Fruit fly (Drosophila melanogaster): Measurements from ENCODE around the gene Cbp80.

Gene Cbp80

DNA sequence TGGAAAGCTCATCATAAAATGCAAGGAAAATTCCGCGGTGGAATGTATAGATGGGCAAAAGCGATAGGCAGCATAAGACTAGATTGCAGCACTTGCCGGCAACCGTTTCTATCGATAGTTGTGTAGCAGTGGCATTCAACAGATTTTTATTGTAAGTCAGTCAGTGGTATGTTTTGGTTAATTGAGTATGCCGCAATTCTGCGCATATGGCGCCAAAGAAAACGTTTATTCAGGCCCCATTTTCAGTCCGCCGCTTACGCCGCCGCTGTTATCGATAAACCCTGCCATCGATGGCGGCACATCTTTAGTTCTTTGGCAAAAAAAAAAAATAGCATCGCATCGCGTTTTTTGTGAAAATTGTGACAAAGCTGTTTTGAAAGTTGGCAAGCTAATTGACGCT lies at the start of gene Cbp80, which contains the start of gene Torsin:
Cbp80 (plus strand) TSS at position 265 of the 400 bp plus-strand sequence.
Torsin (minus strand) TSS at position 282 of the 400 bp plus-strand sequence.
- TF ChIP-seq Dll (optimal IDR thresholded peaks at IDR 0.05) (no peak), psq (optimal IDR thresholded peaks at IDR 0.05) (no peak), EcR (GFP tag; optimal IDR thresholded peaks at IDR 0.05) (no peak), usp (GFP tag; optimal IDR thresholded peaks at IDR 0.05) (no peak), pan (optimal IDR thresholded peaks at IDR 0.05) (no peak), CG8478 (optimal IDR thresholded peaks at IDR 0.05) (no peak)

DNA sequence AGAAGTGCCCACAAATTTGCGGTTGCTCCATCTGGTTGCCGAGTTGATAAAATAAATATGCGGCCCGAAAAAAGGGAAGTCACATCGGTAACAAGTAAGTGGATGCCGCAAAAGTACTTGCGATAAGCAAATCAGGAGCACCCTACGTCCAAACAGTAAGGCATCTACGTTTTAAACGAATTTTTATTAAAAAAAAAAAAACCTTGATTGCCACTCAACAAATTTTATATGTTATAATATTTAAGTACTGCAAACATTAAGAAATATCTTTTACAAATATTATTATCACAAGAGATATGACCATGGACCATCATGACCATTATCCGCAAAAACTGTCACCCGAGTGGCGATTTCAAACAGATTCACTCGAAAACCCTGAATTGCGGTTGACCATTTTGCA lies 45.7 kb upstream of the Cbp80 start:
- TF ChIP-seq psq (optimal IDR thresholded peaks at IDR 0.05) (no peak), pan (optimal IDR thresholded peaks at IDR 0.05) (no peak), Dll (optimal IDR thresholded peaks at IDR 0.05) (no peak), EcR (GFP tag; optimal IDR thresholded peaks at IDR 0.05) (no peak), usp (GFP tag; optimal IDR thresholded peaks at IDR 0.05) (no peak), CG8478 (optimal IDR thresholded peaks at IDR 0.05) (no peak)

DNA sequence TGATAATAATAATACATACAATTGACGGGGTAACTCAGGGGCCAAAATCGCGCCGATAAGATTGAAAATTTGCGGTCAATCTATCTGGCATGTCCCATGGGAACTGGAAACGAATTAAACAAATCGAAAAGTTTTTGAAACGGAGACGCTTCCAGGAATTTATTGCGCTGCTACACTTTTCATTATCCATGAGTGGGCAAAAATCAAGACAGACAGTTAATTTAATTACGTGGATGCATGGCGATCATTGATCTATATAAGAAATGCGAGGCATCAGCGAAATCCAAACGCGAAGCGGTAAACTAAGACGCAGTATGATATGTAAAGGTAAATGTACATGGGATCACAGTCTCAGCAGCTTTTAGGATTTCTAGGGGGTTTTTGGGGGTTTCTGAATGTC lies 45.3 kb upstream of the Cbp80 start:
- no peak for TF ChIP-seq CG8478 (optimal IDR thresholded peaks at IDR 0.05)

DNA sequence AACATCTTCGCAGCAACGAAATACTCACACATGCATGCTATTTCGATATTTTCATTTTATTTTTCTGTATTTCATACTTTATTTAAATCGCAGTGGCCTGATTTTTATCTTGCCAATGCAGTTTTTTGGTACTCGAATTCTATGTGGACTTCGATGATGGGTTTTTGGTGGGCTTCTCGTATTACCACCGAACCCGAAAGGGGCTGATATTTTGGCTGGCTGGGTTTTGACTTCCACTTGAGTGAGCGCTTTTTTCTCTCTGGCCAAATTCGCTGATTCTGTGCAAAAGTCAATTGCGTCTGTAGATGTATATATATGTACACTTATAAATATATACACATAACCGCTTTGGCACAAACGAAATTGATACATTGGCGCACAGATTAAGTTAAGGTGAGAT lies 44.5 kb upstream of the Cbp80 start:
- TF ChIP-seq CG8478 (optimal IDR thresholded peaks at IDR 0.05), result no peak
- no peak for TF ChIP-seq usp (GFP tag; optimal IDR thresholded peaks at IDR 0.05)
- no peak for TF ChIP-seq pan (optimal IDR thresholded peaks at IDR 0.05)
- TF ChIP-seq EcR (GFP tag; optimal IDR thresholded peaks at IDR 0.05), result no peak
- no peak for TF ChIP-seq Dll (optimal IDR thresholded peaks at IDR 0.05)
- no peak for TF ChIP-seq psq (optimal IDR thresholded peaks at IDR 0.05)

DNA sequence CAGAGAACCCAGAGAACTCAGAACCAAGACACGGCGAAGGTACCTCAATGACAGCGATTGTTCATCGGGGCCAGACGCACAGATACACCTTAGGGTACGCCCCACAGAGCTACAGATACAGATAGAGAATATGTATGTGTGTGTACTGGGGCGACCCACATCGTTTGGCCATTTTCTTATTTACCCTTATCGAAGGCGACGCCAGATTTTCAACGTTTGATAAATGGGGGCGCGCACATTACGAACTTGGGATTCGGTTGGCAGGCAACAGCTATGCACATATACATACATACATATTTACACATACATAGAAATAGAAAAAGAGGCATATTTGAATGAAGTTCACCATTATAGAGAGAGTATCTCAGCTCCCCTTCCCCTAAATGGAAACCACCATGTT lies 43.4 kb upstream of the Cbp80 start:
- no peak for TF ChIP-seq CG8478 (optimal IDR thresholded peaks at IDR 0.05)
- TF ChIP-seq EcR (GFP tag; optimal IDR thresholded peaks at IDR 0.05), result no peak

DNA sequence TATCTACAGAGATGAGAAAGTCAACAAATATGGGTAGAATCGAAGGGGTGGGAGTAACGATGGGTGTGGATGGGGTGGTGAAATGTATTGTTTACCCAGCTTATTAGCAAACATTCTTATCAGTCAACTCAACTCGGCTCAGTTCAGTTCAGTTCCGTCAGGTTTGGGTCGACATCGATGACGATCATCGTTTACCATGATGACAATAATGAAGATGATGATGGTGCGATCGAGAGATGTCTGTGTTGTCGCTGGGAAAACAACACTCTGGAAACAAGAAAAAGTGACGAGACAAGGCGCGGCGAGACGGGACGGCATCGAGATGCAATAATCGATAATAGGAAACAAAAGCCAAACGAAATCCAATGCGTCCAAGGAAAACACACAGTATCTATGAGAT lies 40.1 kb upstream of the Cbp80 start:
- no peak for TF ChIP-seq pan (optimal IDR thresholded peaks at IDR 0.05)
- no peak for TF ChIP-seq EcR (GFP tag; optimal IDR thresholded peaks at IDR 0.05)
- no peak for TF ChIP-seq usp (GFP tag; optimal IDR thresholded peaks at IDR 0.05)
- TF ChIP-seq CG8478 (optimal IDR thresholded peaks at IDR 0.05), result no peak
- no peak for TF ChIP-seq psq (optimal IDR thresholded peaks at IDR 0.05)
- TF ChIP-seq Dll (optimal IDR thresholded peaks at IDR 0.05), result no peak

DNA sequence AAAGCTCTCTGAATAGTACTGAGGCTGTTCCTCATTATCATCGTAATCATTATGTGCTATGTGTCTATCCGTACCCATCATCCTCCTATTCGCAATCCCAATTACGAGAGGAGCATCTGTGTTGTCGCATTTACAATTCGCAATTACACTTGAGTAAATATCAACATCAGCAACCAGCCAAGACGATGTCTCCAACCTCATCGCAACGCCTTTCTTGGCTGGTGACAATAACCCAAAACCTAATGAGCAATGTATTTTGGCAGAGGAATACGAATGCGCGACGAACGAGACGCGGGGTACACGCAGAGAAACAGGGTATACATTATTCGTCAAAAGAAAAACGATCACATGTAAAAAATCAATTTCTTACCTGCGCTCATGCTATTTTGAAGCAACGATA lies 39.3 kb upstream of the Cbp80 start:
- no peak for TF ChIP-seq EcR (GFP tag; optimal IDR thresholded peaks at IDR 0.05)
- TF ChIP-seq Dll (optimal IDR thresholded peaks at IDR 0.05), result no peak
- no peak for TF ChIP-seq psq (optimal IDR thresholded peaks at IDR 0.05)
- TF ChIP-seq pan (optimal IDR thresholded peaks at IDR 0.05), result no peak
- TF ChIP-seq CG8478 (optimal IDR thresholded peaks at IDR 0.05), result no peak
- TF ChIP-seq usp (GFP tag; optimal IDR thresholded peaks at IDR 0.05), result no peak

DNA sequence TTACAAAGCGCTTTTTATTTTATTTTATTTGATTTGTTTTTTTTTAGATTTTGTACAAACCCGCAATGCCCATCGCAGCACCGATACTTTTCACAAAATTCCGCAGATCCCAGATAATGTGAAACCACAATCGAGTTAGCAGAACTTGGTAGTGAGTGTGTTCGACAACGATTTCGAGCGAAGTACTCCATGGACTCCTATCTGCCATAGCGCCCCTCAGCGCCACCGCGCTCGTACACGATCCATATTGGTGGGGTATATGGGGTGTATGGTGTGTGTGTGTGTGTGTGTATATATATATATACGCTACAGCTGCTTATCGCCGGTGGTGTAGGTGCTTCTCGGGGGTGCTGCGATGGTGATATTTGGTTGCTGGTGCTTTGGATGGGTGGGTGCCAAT lies 37.4 kb upstream of the Cbp80 start:
- no peak for TF ChIP-seq EcR (GFP tag; optimal IDR thresholded peaks at IDR 0.05)
- TF ChIP-seq CG8478 (optimal IDR thresholded peaks at IDR 0.05), result no peak
- TF ChIP-seq usp (GFP tag; optimal IDR thresholded peaks at IDR 0.05), result no peak
- TF ChIP-seq pan (optimal IDR thresholded peaks at IDR 0.05), result no peak
- no peak for TF ChIP-seq psq (optimal IDR thresholded peaks at IDR 0.05)
- TF ChIP-seq Dll (optimal IDR thresholded peaks at IDR 0.05), result no peak

DNA sequence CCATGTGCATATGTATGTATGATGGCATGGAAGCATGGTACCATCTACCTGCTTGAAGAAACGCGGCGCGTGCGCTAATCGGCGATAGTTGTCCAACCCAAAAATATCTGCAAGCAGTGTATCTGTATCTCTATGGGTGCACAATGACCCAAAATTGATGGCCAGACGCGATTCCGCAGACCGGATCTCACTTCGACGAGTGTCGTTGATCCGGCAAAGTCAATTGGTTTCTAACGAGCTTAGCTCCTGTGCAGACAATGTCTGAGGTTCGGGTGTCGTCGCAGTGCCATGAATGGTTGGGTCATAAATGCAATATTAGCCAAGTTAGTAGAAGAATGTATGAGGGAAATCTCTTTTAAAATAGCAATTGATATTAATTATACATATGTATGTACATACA lies 36.2 kb upstream of the Cbp80 start:
- TF ChIP-seq pan (optimal IDR thresholded peaks at IDR 0.05), result no peak
- no peak for TF ChIP-seq usp (GFP tag; optimal IDR thresholded peaks at IDR 0.05)
- no peak for TF ChIP-seq CG8478 (optimal IDR thresholded peaks at IDR 0.05)
- no peak for TF ChIP-seq Dll (optimal IDR thresholded peaks at IDR 0.05)
- TF ChIP-seq psq (optimal IDR thresholded peaks at IDR 0.05), result no peak
- no peak for TF ChIP-seq EcR (GFP tag; optimal IDR thresholded peaks at IDR 0.05)

DNA sequence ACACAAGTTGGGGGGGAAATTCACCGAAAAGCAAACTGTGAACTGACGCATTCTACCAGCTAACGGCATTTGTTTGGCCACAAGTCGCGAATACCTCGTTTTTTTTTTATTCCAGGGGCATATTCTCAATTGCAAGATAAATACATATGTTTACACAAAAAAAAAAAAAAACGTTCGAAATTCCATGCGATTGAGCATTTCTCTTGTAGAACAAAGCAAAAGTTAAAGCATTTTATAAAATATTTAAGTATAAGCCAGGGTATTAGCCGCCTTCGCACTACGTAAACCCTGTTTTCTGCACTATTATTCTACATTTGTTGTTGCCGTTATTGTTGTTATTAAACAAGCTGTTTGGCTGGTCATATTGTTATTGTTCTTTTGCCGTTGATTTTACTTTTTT lies 35.5 kb upstream of the Cbp80 start:
- TF ChIP-seq pan (optimal IDR thresholded peaks at IDR 0.05) (no peak), CG8478 (optimal IDR thresholded peaks at IDR 0.05) (no peak), usp (GFP tag; optimal IDR thresholded peaks at IDR 0.05) (no peak), Dll (optimal IDR thresholded peaks at IDR 0.05) (no peak), EcR (GFP tag; optimal IDR thresholded peaks at IDR 0.05) (no peak), psq (optimal IDR thresholded peaks at IDR 0.05) (no peak)

DNA sequence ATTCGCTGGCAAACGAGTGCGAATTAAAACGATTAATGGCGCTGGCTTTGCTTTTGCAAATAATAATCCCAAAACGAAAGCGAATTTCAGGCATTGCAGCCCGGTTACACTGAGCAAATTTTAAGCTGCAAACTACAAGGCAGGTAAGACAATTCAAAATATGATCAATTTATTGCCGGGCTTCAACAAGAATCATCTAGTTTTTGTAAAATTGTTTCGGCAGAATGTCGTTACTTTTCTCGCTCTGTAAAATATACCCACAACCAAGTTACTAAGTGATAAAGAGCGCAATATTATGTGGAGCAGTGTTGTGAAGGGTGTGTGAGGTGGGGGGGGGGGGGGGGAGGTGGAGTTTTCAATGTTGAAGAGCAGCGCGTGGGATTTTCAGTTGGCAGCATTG lies 34.9 kb upstream of the Cbp80 start:
- TF ChIP-seq EcR (GFP tag; optimal IDR thresholded peaks at IDR 0.05), result no peak

DNA sequence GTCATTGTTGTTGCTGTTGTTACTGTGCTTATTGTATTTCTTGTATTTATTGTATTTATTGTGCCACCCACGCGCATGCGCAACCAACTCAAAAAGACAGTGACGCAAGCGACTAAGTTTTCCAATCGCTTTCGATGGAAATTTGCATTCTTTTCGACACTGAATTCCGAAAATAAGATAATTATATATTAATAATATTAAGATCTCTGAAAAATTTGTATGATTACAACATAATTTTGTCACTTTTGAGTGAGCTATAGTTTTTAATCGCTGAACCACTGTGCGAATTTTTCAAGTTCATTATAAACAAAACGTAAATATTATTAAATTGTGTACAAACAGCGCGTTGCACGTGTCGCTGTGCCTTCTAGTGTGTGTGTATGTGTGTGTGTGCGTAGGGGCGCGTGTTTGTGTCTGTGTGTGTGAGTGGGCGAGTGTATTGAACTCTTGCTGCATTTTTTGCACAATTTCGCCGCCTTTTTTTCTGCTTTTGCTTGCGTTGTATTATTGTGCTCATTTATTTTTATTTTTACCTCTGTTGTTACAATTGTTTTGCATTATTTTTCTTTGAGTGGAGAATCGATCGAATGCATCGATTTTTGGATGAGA lies 34.0 kb upstream of the Cbp80 start:
- TF ChIP-seq psq (optimal IDR thresholded peaks at IDR 0.05), result no peak
- TF ChIP-seq usp (GFP tag; optimal IDR thresholded peaks at IDR 0.05), result no peak
- no peak for TF ChIP-seq pan (optimal IDR thresholded peaks at IDR 0.05)
- TF ChIP-seq CG8478 (optimal IDR thresholded peaks at IDR 0.05), result no peak
- TF ChIP-seq EcR (GFP tag; optimal IDR thresholded peaks at IDR 0.05), result no peak
- no peak for TF ChIP-seq Dll (optimal IDR thresholded peaks at IDR 0.05)

DNA sequence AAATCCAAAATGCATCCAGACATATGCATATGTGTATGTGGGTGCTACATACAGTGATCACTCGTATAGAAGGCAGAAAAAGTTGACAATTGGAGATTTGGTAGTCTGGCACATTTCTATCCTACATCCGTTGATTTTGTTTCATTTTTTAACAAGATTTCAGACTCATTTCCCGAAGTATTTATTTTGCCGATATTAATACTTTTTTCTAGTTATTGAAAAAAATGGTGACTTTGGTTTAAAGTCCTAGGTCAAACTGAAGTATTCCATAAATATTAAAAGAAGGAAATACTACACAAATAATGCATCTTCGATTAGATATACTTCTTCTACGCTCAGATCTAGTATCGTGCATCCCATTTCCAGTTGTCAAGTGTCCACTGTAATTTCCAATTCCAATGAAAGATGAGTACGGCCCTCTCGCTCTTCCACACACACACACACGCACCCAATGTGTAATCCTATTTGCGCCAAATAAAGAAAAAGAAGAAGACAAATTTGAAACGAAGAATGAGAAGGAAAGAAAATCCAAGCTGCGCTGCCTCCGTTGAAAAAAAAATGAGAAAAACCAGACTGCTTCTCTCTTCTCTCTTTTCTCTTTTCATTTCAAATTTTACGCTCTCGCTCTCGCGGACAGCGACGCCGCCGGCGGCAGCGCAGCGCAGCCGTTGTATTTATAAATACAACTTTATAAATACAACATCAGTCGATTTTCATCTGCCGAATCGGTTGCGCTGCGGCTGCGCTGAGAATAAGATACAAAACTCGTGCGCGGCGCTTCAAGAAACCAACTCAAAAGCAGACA lies 32.7 kb upstream of the Cbp80 start, which contains the start of gene peb:
peb (plus strand) TSS at position 700 of the 805 bp plus-strand sequence.
- peak; percentile 87 for TF ChIP-seq Dll (optimal IDR thresholded peaks at IDR 0.05)
- no peak for TF ChIP-seq psq (optimal IDR thresholded peaks at IDR 0.05)

Measured in whole organism.